Worm (Caenorhabditis elegans): ENCODE data around the gene Y39H10B.3.

DNA sequence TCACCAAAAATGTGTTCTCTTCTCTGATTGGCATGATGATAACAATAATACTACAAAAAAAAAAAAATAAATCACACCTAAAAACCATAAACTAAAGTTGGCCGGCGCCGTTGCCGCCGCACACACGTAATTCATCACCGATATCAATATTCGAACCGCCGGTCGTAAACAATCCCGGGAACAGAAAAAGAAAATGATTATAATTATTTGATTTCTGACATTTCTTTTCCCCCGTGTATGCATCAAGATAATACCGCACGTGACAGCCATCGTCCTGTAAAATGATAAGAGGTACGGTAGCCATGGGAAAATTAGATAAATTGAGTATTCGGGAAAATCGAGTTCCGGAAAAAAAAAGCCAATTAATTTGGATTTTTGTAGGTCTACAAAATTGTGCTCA, 26.5 kb downstream of the Y39H10B.3 start:
- no peak for TF ChIP-seq ZK546.5 (tag; optimal IDR thresholded peaks at IDR 0.05)
- no peak for TF ChIP-seq lin-39 (tag; optimal IDR thresholded peaks at IDR 0.05)
- no peak for TF ChIP-seq unc-39 (tag; optimal IDR thresholded peaks at IDR 0.05)
- TF ChIP-seq elt-2 (tag; optimal IDR thresholded peaks at IDR 0.05) = peak; percentile 98
- no peak for TF ChIP-seq ztf-4 (tag; optimal IDR thresholded peaks at IDR 0.05)
- no peak for TF ChIP-seq fkh-2 (tag; optimal IDR thresholded peaks at IDR 0.05)
- TF ChIP-seq tbx-2 (tag; optimal IDR thresholded peaks at IDR 0.05) = no peak
- no peak for TF ChIP-seq fkh-10 (GFP tag; optimal IDR thresholded peaks at IDR 0.05)
- TF ChIP-seq nhr-11 (tag; optimal IDR thresholded peaks at IDR 0.05) = no peak
- no peak for TF ChIP-seq elt-3 (tag; optimal IDR thresholded peaks at IDR 0.05)

All from whole organism, L3 larva.